Fruit fly (Drosophila melanogaster) whole organism, prepupa: Measurements from ENCODE around the gene mRpL30.

Experiments used
- Blimp-1 ChIP-seq: fragments of 200-800 bp; sonication (Bioruptor generic); optimal IDR thresholded peaks from 3 replicates; lab custom pipeline; 2017; ENCODE audit warnings: missing biosample characterization, missing genetic modification characterization, mild to moderate bottlenecking, moderate library complexity, missing genetic modification reagents
- CG10669 ChIP-seq: fragments of 200-800 bp; sonication (Bioruptor generic); optimal IDR thresholded peaks from 3 replicates; lab custom pipeline; 2018; ENCODE audit warnings: missing biosample characterization, mild to moderate bottlenecking, missing genetic modification characterization, moderate library complexity
- CG11294 ChIP-seq: fragments of 200-800 bp; sonication (Bioruptor generic); IDR thresholded peaks from 2 replicates; pipeline ENCODE4 v1.3.6; 2022; ENCODE audit warnings: missing biosample characterization, missing genetic modification characterization
- CG11762 ChIP-seq: fragments of 200-800 bp; sonication (Bioruptor generic); optimal IDR thresholded peaks from 3 replicates; lab custom pipeline; 2016; ENCODE audit warnings: missing biosample characterization, missing genetic modification characterization; ENCODE audit not compliant: insufficient read depth
- CG11902 ChIP-seq: fragments of 200-800 bp; sonication (Bioruptor generic); optimal IDR thresholded peaks from 3 replicates; lab custom pipeline; 2016; ENCODE audit warnings: missing biosample characterization, missing genetic modification characterization
- CG15336 ChIP-seq: fragments of 200-800 bp; sonication (Bioruptor generic); IDR thresholded peaks from 2 replicates; pipeline ENCODE4 v1.3.6; 2022; ENCODE audit warnings: missing biosample characterization, missing genetic modification characterization
- CG1621 ChIP-seq: fragments of 200-800 bp; sonication (Bioruptor generic); optimal IDR thresholded peaks from 3 replicates; lab custom pipeline; 2018; ENCODE audit warnings: missing biosample characterization, mild to moderate bottlenecking, missing genetic modification characterization
- CG16779 ChIP-seq: fragments of 200-800 bp; sonication (Bioruptor generic); optimal IDR thresholded peaks from 3 replicates; lab custom pipeline; 2017; ENCODE audit warnings: missing biosample characterization, mild to moderate bottlenecking, missing genetic modification characterization
- CG3032 ChIP-seq: fragments of 200-800 bp; optimal IDR thresholded peaks from 2 replicates; lab custom pipeline; 2019; ENCODE audit warnings: missing biosample characterization, mild to moderate bottlenecking, missing genetic modification characterization, moderate library complexity
- CG31627 ChIP-seq: fragments of 200-800 bp; sonication (Bioruptor generic); optimal IDR thresholded peaks from 3 replicates; lab custom pipeline; 2016; ENCODE audit warnings: missing biosample characterization, missing genetic modification characterization
- CG32006 ChIP-seq: fragments of 200-800 bp; sonication (Bioruptor generic); optimal IDR thresholded peaks from 3 replicates; lab custom pipeline; 2017; ENCODE audit warnings: missing biosample characterization, mild to moderate bottlenecking, missing genetic modification characterization
- CG34406 ChIP-seq: fragments of 200-800 bp; sonication (Bioruptor generic); optimal IDR thresholded peaks from 3 replicates; lab custom pipeline; 2016; ENCODE audit warnings: missing biosample characterization, missing genetic modification characterization
- CG3919 ChIP-seq: fragments of 200-800 bp; sonication (Bioruptor generic); optimal IDR thresholded peaks from 3 replicates; lab custom pipeline; 2016; ENCODE audit warnings: missing biosample characterization, missing genetic modification characterization
- CG6163 ChIP-seq: fragments of 200-800 bp; sonication (Bioruptor generic); IDR thresholded peaks from 3 replicates; pipeline ENCODE4 v1.3.6; 2022; ENCODE audit warnings: missing biosample characterization, missing genetic modification characterization
- CG7368 ChIP-seq: fragments of 200-800 bp; sonication (Bioruptor generic); optimal IDR thresholded peaks from 3 replicates; lab custom pipeline; 2016; ENCODE audit warnings: missing biosample characterization, missing genetic modification characterization
- CG8119 ChIP-seq: fragments of 200-800 bp; sonication (Bioruptor generic); IDR thresholded peaks from 3 replicates; pipeline ENCODE4 v1.3.6; 2022; ENCODE audit warnings: missing biosample characterization, missing genetic modification characterization
- CG8319 ChIP-seq: fragments of 200-800 bp; sonication (Bioruptor generic); optimal IDR thresholded peaks from 3 replicates; lab custom pipeline; 2016; ENCODE audit warnings: missing biosample characterization, missing genetic modification characterization
- CG9139 ChIP-seq: fragments of 200-800 bp; sonication (Bioruptor generic); optimal IDR thresholded peaks from 3 replicates; lab custom pipeline; 2017; ENCODE audit warnings: missing biosample characterization, mild to moderate bottlenecking, missing genetic modification characterization
- Eip75B ChIP-seq: fragments of 200-800 bp; sonication (Bioruptor generic); optimal IDR thresholded peaks from 3 replicates; lab custom pipeline; 2016; ENCODE audit warnings: missing biosample characterization, missing genetic modification characterization
- Eip78C ChIP-seq: fragments of 200-800 bp; sonication (Bioruptor generic); peaks from one replicate; lab custom pipeline; 2016; ENCODE audit warnings: missing biosample characterization, missing genetic modification characterization
- Eip93F ChIP-seq: fragments of 200-800 bp; sonication (Bioruptor generic); optimal IDR thresholded peaks from 2 replicates; lab custom pipeline; 2016; ENCODE audit warnings: missing biosample characterization, mild to moderate bottlenecking, missing genetic modification characterization
- Ets21C ChIP-seq: fragments of 200-800 bp; sonication (Bioruptor generic); optimal IDR thresholded peaks from 3 replicates; lab custom pipeline; 2016; ENCODE audit warnings: missing biosample characterization, missing genetic modification characterization
- Ets96B ChIP-seq: fragments of 200-800 bp; optimal IDR thresholded peaks from 2 replicates; lab custom pipeline; 2019; ENCODE audit warnings: missing biosample characterization, mild to moderate bottlenecking, missing genetic modification characterization, moderate library complexity
- Gug ChIP-seq: fragments of 200-800 bp; sonication (Bioruptor generic); IDR thresholded peaks from 2 replicates; pipeline ENCODE4 v1.3.6; 2022; ENCODE audit warnings: missing biosample characterization, missing genetic modification characterization
- Lpt ChIP-seq: fragments of 200-800 bp; sonication (Bioruptor generic); optimal IDR thresholded peaks from 3 replicates; lab custom pipeline; 2016; ENCODE audit warnings: missing biosample characterization, missing genetic modification characterization
- Met ChIP-seq: fragments of 200-800 bp; sonication (Bioruptor generic); optimal IDR thresholded peaks from 3 replicates; lab custom pipeline; 2016; ENCODE audit warnings: missing biosample characterization, missing genetic modification characterization
- Smox ChIP-seq: fragments of 200-800 bp; sonication (Bioruptor generic); optimal IDR thresholded peaks from 3 replicates; lab custom pipeline; 2016; ENCODE audit warnings: missing biosample characterization, missing genetic modification characterization
- Sox102F ChIP-seq: fragments of 200-800 bp; sonication (Bioruptor generic); optimal IDR thresholded peaks from 2 replicates; lab custom pipeline; 2016; ENCODE audit warnings: missing biosample characterization, mild to moderate bottlenecking, missing genetic modification characterization
- acj6 ChIP-seq: fragments of 200-800 bp; sonication (Bioruptor generic); optimal IDR thresholded peaks from 3 replicates; lab custom pipeline; 2016; ENCODE audit warnings: missing biosample characterization, missing genetic modification characterization
- cyc ChIP-seq: fragments of 200-800 bp; sonication (Bioruptor generic); optimal IDR thresholded peaks from 3 replicates; lab custom pipeline; 2016; ENCODE audit warnings: missing biosample characterization, missing genetic modification characterization
- dac ChIP-seq: fragments of 200-800 bp; sonication (Bioruptor generic); optimal IDR thresholded peaks from 2 replicates; lab custom pipeline; 2017; ENCODE audit warnings: missing biosample characterization, mild to moderate bottlenecking, missing genetic modification characterization
- dsx ChIP-seq: fragments of 200-800 bp; optimal IDR thresholded peaks from 3 replicates; lab custom pipeline; 2019; ENCODE audit warnings: missing biosample characterization, mild to moderate bottlenecking, missing genetic modification characterization, moderate library complexity; ENCODE audit not compliant: poor library complexity, severe bottlenecking
- eg ChIP-seq: fragments of 200-800 bp; sonication (Bioruptor generic); IDR thresholded peaks from 3 replicates; pipeline ENCODE4 v1.3.6; 2022; ENCODE audit warnings: missing biosample characterization, missing genetic modification characterization
- fd59A ChIP-seq: fragments of 200-800 bp; sonication (Bioruptor generic); optimal IDR thresholded peaks from 2 replicates; lab custom pipeline; 2017; ENCODE audit warnings: missing biosample characterization, mild to moderate bottlenecking, missing genetic modification characterization, missing genetic modification reagents
- fkh ChIP-seq: fragments of 200-800 bp; sonication (Bioruptor generic); optimal IDR thresholded peaks from 3 replicates; lab custom pipeline; 2017; ENCODE audit warnings: missing biosample characterization, mild to moderate bottlenecking, missing genetic modification characterization, moderate library complexity
- net ChIP-seq: fragments of 200-800 bp; sonication (Bioruptor generic); optimal IDR thresholded peaks from 3 replicates; lab custom pipeline; 2016; ENCODE audit warnings: missing biosample characterization, missing genetic modification characterization
- pdm3 ChIP-seq: fragments of 200-800 bp; sonication (Bioruptor generic); optimal IDR thresholded peaks from 3 replicates; lab custom pipeline; 2016; ENCODE audit warnings: missing biosample characterization, missing genetic modification characterization
- spab ChIP-seq: fragments of 200-800 bp; sonication (Bioruptor generic); optimal IDR thresholded peaks from 2 replicates; lab custom pipeline; 2017; ENCODE audit warnings: missing biosample characterization, mild to moderate bottlenecking, missing genetic modification characterization, missing genetic modification reagents
- ss ChIP-seq, 2 experiments: fragments of 200-800 bp; sonication (Bioruptor generic); optimal IDR thresholded peaks; 2 replicates in 1 of 2; 3 replicates in 1 of 2; lab custom pipeline; 2017 to 2018; ENCODE audit warnings: mild to moderate bottlenecking in 2 of 2, missing biosample characterization in 2 of 2, missing genetic modification characterization in 2 of 2, moderate library complexity in 1 of 2
- svp ChIP-seq: fragments of 200-800 bp; sonication (Bioruptor generic); peaks from one replicate; lab custom pipeline; 2016; ENCODE audit warnings: missing biosample characterization, missing genetic modification characterization
- topi ChIP-seq: fragments of 200-800 bp; sonication (Bioruptor generic); optimal IDR thresholded peaks from 3 replicates; lab custom pipeline; 2016; ENCODE audit warnings: missing biosample characterization, missing genetic modification characterization

The mRpL30 gene

DNA sequence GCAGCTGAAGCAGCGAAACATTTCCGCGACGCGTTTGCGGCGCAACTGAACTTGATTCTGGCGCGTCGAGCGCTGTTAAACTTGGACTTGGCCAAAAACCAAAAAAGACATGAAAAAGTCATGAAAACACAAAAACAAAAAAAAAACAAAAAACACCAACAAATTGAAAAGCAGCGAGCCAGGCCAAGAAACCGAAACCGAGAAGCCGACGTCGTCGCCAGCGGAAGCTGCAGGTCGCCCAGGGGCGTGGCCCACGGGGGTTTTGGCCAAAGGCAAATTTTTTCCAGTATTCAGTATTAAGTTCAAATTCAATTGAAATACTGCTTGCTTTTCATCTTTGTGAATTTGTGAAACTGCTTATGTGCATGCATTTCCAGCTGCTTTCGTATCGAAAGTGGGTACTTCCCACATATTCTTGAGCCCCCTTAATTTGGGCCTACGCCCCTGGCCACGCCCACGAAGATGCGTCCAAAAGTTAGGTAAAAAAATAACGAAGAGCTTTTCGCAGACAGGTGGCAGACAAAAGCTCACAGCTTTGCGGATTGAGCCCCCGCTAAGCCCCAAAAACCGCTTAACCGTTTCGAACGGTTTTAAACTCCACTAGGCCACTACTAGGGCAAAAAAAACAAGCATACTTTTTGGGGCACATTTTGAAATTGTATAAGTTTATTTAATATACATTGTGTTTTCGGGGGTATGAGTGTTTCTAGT, 19.1 kb downstream of the mRpL30 start, which contains the start of gene CG3009 (continued):
- TF ChIP-seq dac (GFP tag; lab: Kevin White, UChicago) (peak; percentile 97), dsx (peak; percentile 93), CG9139 (GFP tag; lab: Kevin White, UChicago) (peak; percentile 93), Met (GFP tag; lab: Kevin White, UChicago) (peak; percentile 98), topi (GFP tag; lab: Kevin White, UChicago) (peak; percentile 99), spab (peak; percentile 95), CG3919 (GFP tag; lab: Kevin White, UChicago) (peak; percentile 98), CG3032 (tag; lab: Kevin White, UChicago) (peak; percentile 94), CG31627 (GFP tag; lab: Kevin White, UChicago) (peak; percentile 98), Blimp-1 (GFP tag; lab: Kevin White, UChicago) (peak; percentile 89), Eip93F (GFP tag; lab: Kevin White, UChicago) (peak; percentile 79), Eip75B (GFP tag; lab: Kevin White, UChicago) (peak; percentile 98), CG11902 (GFP tag; lab: Kevin White, UChicago) (peak; percentile 97), net (GFP tag; lab: Kevin White, UChicago) (peak; percentile 98), Gug (peak; percentile 96), CG11294 (GFP tag; lab: Robert Waterston, UW) (peak; percentile 93), Eip78C (GFP tag; lab: Kevin White, UChicago) (peak; percentile 99), CG34406 (GFP tag; lab: Kevin White, UChicago) (peak; percentile 97), fd59A (GFP tag; lab: Kevin White, UChicago) (peak; percentile 95), CG11762 (GFP tag; lab: Kevin White, UChicago) (peak; percentile 96), pdm3 (GFP tag; lab: Kevin White, UChicago) (peak; percentile 98), svp (GFP tag; lab: Kevin White, UChicago) (peak; percentile 99), Smox (peak; percentile 98), CG6163 (peak; percentile 98), Lpt (peak; percentile 96), CG10669 (GFP tag; lab: Kevin White, UChicago) (peak; percentile 96), Ets96B (tag; lab: Kevin White, UChicago) (peak; percentile 96), acj6 (GFP tag; lab: Kevin White, UChicago) (peak; percentile 97)
- TF ChIP-seq, all 60 proteins: peak for 60

DNA sequence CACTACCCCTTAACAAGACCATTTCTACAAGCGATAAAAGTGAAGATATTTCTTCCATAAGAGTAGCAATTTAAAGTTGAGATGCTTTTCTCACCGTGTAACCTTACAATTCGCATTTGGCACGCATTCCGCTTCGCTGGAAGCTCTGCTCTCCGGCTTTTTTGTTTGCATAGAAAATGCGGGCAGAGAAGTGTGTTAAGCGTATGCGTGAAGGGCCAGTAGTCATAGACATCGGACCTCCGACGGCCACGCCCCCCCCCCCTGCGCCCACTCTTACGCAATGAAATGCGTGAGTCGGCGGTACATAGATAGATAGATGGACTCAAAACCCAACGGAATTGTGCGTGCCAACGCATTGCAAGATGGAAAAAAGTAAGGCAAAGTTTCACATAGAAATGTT, 21.8 kb downstream of the mRpL30 start:
- no peak for TF ChIP-seq CG7368 (GFP tag; lab: Kevin White, UChicago)
- TF ChIP-seq eg (GFP tag; lab: Robert Waterston, UW): 0 out of 3 replicates have a peak, but pooled peaks have one; percentile 38
- TF ChIP-seq CG8119 (GFP tag; lab: Robert Waterston, UW): peak; percentile 41; the same call in 1 of the 3 replicates
- TF ChIP-seq Eip78C (GFP tag; lab: Kevin White, UChicago): no peak
- no peak for TF ChIP-seq CG11762 (GFP tag; lab: Kevin White, UChicago)
- no peak for TF ChIP-seq pdm3 (GFP tag; lab: Kevin White, UChicago)
- no peak for TF ChIP-seq CG6163
- peak; percentile 1 for TF ChIP-seq fkh (GFP tag; lab: Kevin White, UChicago)
- TF ChIP-seq Gug: no peak
- no peak for TF ChIP-seq Ets21C (GFP tag; lab: Kevin White, UChicago)
- no peak for TF ChIP-seq CG1621 (tag; lab: Kevin White, UChicago)
- TF ChIP-seq CG3919 (GFP tag; lab: Kevin White, UChicago): no peak
- 0 out of 2 replicates have a peak, but pooled peaks have one; percentile 36 for TF ChIP-seq CG15336 (GFP tag; lab: Robert Waterston, UW)
- no peak for TF ChIP-seq CG8319 (GFP tag; lab: Kevin White, UChicago)
- TF ChIP-seq ss (GFP tag; optimal IDR thresholded peaks at IDR 0.05; lab: Kevin White, UChicago): no peak
- no peak for TF ChIP-seq Sox102F (GFP tag; lab: Kevin White, UChicago)
- TF ChIP-seq CG32006 (GFP tag; lab: Kevin White, UChicago): peak; percentile 10
- TF ChIP-seq CG16779 (tag; lab: Kevin White, UChicago): no peak
- no peak for TF ChIP-seq cyc (GFP tag; lab: Kevin White, UChicago)
- no peak for TF ChIP-seq dac (GFP tag; lab: Kevin White, UChicago)
